Worm (Caenorhabditis elegans) whole organism, L4 larva: Measurements from ENCODE around the gene Y94H6A.3.

ENCODE experiments used
- ZK546.5 ChIP-seq, 2 experiments: sonication (generic microtip); optimal IDR thresholded peaks; 2 replicates each; lab custom pipeline; 2017; ENCODE audit warnings: missing biosample characterization in 2 of 2, missing genetic modification characterization in 2 of 2
- ceh-32 ChIP-seq: sonication (generic microtip); optimal IDR thresholded peaks from 2 replicates; lab custom pipeline; 2016; ENCODE audit warnings: mild to moderate bottlenecking, missing genetic modification characterization, missing compliant biosample characterization; ENCODE audit not compliant: poor library complexity
- egl-43 ChIP-seq: fragments of 200-800 bp; sonication (Bioruptor generic); IDR thresholded peaks from 2 replicates; pipeline ENCODE4 v1.3.6; 2022; ENCODE audit warnings: missing genetic modification reagents, missing genetic modification characterization, missing compliant biosample characterization
- mxl-2 ChIP-seq: fragments of 200-800 bp; sonication (Bioruptor generic); conservative IDR thresholded peaks from 2 replicates; pipeline ENCODE4 v1.3.6; 2022; ENCODE audit warnings: missing genetic modification reagents, missing genetic modification characterization, missing compliant biosample characterization
- nhr-77 ChIP-seq: fragments of 150-350 bp; optimal IDR thresholded peaks from 2 replicates; lab custom pipeline; 2014; ENCODE audit warnings: missing biosample characterization, missing genetic modification characterization
- rbr-2 ChIP-seq: sonication (generic microtip); optimal IDR thresholded peaks from 2 replicates; lab custom pipeline; 2016; ENCODE audit warnings: missing genotype, missing genetic modification characterization, missing compliant biosample characterization
- spr-3 ChIP-seq: fragments of 200-800 bp; sonication (Bioruptor generic); optimal IDR thresholded peaks from 2 replicates; lab custom pipeline; 2018; ENCODE audit warnings: mild to moderate bottlenecking, missing genetic modification characterization, missing compliant biosample characterization
- zag-1 ChIP-seq: fragments of 150-350 bp; optimal IDR thresholded peaks from 2 replicates; lab custom pipeline; 2014; ENCODE audit warnings: missing biosample characterization, missing genetic modification characterization
- ztf-11 ChIP-seq: fragments of 150-350 bp; optimal IDR thresholded peaks from 2 replicates; lab custom pipeline; 2014; ENCODE audit warnings: missing biosample characterization, missing genetic modification characterization

ce11 chrIV:2663953-2664900 is 12.1 kb upstream of the Y94H6A.3 start, which contains the start of gene Y69A2AR.31:
- no peak for TF ChIP-seq zag-1 (tag; lab: Kevin White, UChicago)
- TF ChIP-seq ztf-11: no peak
- TF ChIP-seq rbr-2 (tag; lab: Kevin White, UChicago): no peak
- TF ChIP-seq egl-43 (GFP tag; lab: Robert Waterston, UW): peak; percentile 55
- TF ChIP-seq spr-3 (GFP tag; lab: Kevin White, UChicago): no peak
- no peak for TF ChIP-seq ZK546.5 (tag; optimal IDR thresholded peaks at IDR 0.05; lab: Kevin White, UChicago)
- no peak for TF ChIP-seq ceh-32
- no peak for TF ChIP-seq nhr-77 (tag; lab: Kevin White, UChicago)
- TF ChIP-seq mxl-2 (GFP tag; lab: Robert Waterston, UW): peak; percentile 46; the same call in 1 of the 2 replicates
